Fruit fly (Drosophila melanogaster) whole organism, embryonic: Measurements from ENCODE around the gene Lim1.

ENCODE experiments used
- Aef1 ChIP-seq: fragments of 200-800 bp; sonication (Bioruptor generic); IDR thresholded peaks from 3 replicates; pipeline ENCODE4 v1.3.6; 2022; ENCODE audit warnings: missing biosample characterization, missing genetic modification characterization
- Atf-2 ChIP-seq: fragments of 200-800 bp; sonication (Bioruptor generic); optimal IDR thresholded peaks from 2 replicates; lab custom pipeline; 2016; ENCODE audit warnings: missing biosample characterization, missing genetic modification characterization
- B-H2 ChIP-seq: fragments of 200-800 bp; sonication (Bioruptor generic); optimal IDR thresholded peaks from 2 replicates; lab custom pipeline; 2018; ENCODE audit warnings: missing biosample characterization, mild to moderate bottlenecking, missing genetic modification characterization
- CG10274 ChIP-seq: fragments of 200-800 bp; sonication (Bioruptor generic); optimal IDR thresholded peaks from 3 replicates; lab custom pipeline; 2017; ENCODE audit warnings: missing biosample characterization, mild to moderate bottlenecking, missing genetic modification characterization
- CG10543 ChIP-seq: fragments of 200-800 bp; sonication (Bioruptor generic); optimal IDR thresholded peaks from 3 replicates; lab custom pipeline; 2017; ENCODE audit warnings: missing biosample characterization, mild to moderate bottlenecking, missing genetic modification characterization, moderate library complexity
- CG10979 ChIP-seq: fragments of 200-800 bp; sonication (Bioruptor generic); optimal IDR thresholded peaks from 2 replicates; lab custom pipeline; 2018; ENCODE audit warnings: missing biosample characterization, mild to moderate bottlenecking, missing genetic modification characterization, moderate library complexity
- CG11247 ChIP-seq: fragments of 200-800 bp; sonication (Bioruptor generic); IDR thresholded peaks from 2 replicates; pipeline ENCODE4 v1.3.6; 2022; ENCODE audit warnings: missing biosample characterization, missing genetic modification characterization
- CG11560 ChIP-seq: fragments of 200-800 bp; sonication (Bioruptor generic); IDR thresholded peaks from 3 replicates; pipeline ENCODE4 v1.3.6; 2022; ENCODE audit warnings: missing biosample characterization, missing genetic modification characterization
- CG14710 ChIP-seq: fragments of 200-800 bp; sonication (Bioruptor generic); optimal IDR thresholded peaks from 3 replicates; lab custom pipeline; 2019; ENCODE audit warnings: missing biosample characterization, mild to moderate bottlenecking, missing genetic modification characterization, moderate library complexity
- CG16813 ChIP-seq: fragments of 200-800 bp; sonication (Bioruptor generic); IDR thresholded peaks from 3 replicates; pipeline ENCODE4 v1.3.6; 2022; ENCODE audit warnings: missing biosample characterization, missing genetic modification characterization; ENCODE audit not compliant: partially characterized antibody
- CG32767 ChIP-seq: fragments of 200-800 bp; sonication (Bioruptor generic); IDR thresholded peaks from 2 replicates; pipeline ENCODE4 v1.3.6; 2022; ENCODE audit warnings: missing biosample characterization, missing genetic modification characterization
- CG34422 ChIP-seq: fragments of 200-800 bp; sonication (Bioruptor generic); IDR thresholded peaks from 3 replicates; pipeline ENCODE4 v1.3.6; 2022; ENCODE audit warnings: missing biosample characterization, missing genetic modification characterization
- CG4282 ChIP-seq: fragments of 200-800 bp; sonication (Bioruptor generic); optimal IDR thresholded peaks from 2 replicates; lab custom pipeline; 2016; ENCODE audit warnings: missing biosample characterization, missing genetic modification characterization
- CG5245 ChIP-seq: fragments of 200-800 bp; sonication (Bioruptor generic); optimal IDR thresholded peaks from 3 replicates; lab custom pipeline; 2016; ENCODE audit warnings: missing biosample characterization, missing genetic modification characterization
- CG5953 ChIP-seq: fragments of 200-800 bp; sonication (Bioruptor generic); IDR thresholded peaks from 2 replicates; pipeline ENCODE4 v1.3.6; 2022; ENCODE audit warnings: missing biosample characterization, missing genetic modification characterization
- CG7786 ChIP-seq: fragments of 200-800 bp; sonication (Bioruptor generic); optimal IDR thresholded peaks from 2 replicates; lab custom pipeline; 2016; ENCODE audit warnings: missing biosample characterization, missing genetic modification characterization
- CG7928 ChIP-seq: fragments of 200-800 bp; sonication (Bioruptor generic); optimal IDR thresholded peaks from 2 replicates; lab custom pipeline; 2017; ENCODE audit warnings: missing biosample characterization, mild to moderate bottlenecking, missing genetic modification characterization
- CG8478 ChIP-seq: fragments of >200 bp; optimal IDR thresholded peaks from 2 replicates; lab custom pipeline; 2018
- CG9609 ChIP-seq: fragments of 200-800 bp; sonication (Bioruptor generic); optimal IDR thresholded peaks from 3 replicates; lab custom pipeline; 2016; ENCODE audit warnings: missing biosample characterization, missing genetic modification characterization
- CTCF ChIP-seq: fragments of 200-800 bp; sonication (Bioruptor generic); optimal IDR thresholded peaks from 2 replicates; lab custom pipeline; 2017; ENCODE audit warnings: missing biosample characterization, mild to moderate bottlenecking, missing genetic modification characterization, moderate library complexity
- D ChIP-seq, 2 experiments: fragments of 200-800 bp in 1 of 2; fragments of >200 bp in 1 of 2; sonication (Bioruptor generic) in 1 of 2; optimal IDR thresholded peaks; 2 replicates in 1 of 2; 3 replicates in 1 of 2; lab custom pipeline; 2017; ENCODE audit warnings: mild to moderate bottlenecking in 1 of 2, missing biosample characterization in 1 of 2, missing genetic modification characterization in 1 of 2, missing genetic modification reagents in 1 of 2
- D19A ChIP-seq: fragments of 200-800 bp; optimal IDR thresholded peaks from 3 replicates; lab custom pipeline; 2019; ENCODE audit warnings: missing biosample characterization, mild to moderate bottlenecking, missing genetic modification characterization, moderate library complexity
- Dad ChIP-seq: fragments of 200-800 bp; sonication (Bioruptor generic); optimal IDR thresholded peaks from 3 replicates; lab custom pipeline; 2016; ENCODE audit warnings: missing biosample characterization, missing genetic modification characterization
- Gsc ChIP-seq: fragments of 200-800 bp; sonication (Bioruptor generic); IDR thresholded peaks from 2 replicates; pipeline ENCODE4 v1.3.6; 2022; ENCODE audit warnings: missing biosample characterization, missing genetic modification characterization
- HLH54F ChIP-seq: fragments of 200-800 bp; sonication (Bioruptor generic); optimal IDR thresholded peaks from 3 replicates; lab custom pipeline; 2016; ENCODE audit warnings: missing biosample characterization, missing genetic modification characterization
- Hmr ChIP-seq: fragments of 200-800 bp; sonication (Bioruptor generic); optimal IDR thresholded peaks from 3 replicates; lab custom pipeline; 2017; ENCODE audit warnings: mild to moderate bottlenecking, missing biosample characterization, missing genetic modification reagents, missing genetic modification characterization
- Hr78 ChIP-seq, 2 experiments: fragments of 200-800 bp in 1 of 2; fragments of >200 bp in 1 of 2; sonication (Bioruptor generic) in 1 of 2; optimal IDR thresholded peaks; 2 replicates each; lab custom pipeline; 2017 to 2019; ENCODE audit warnings: missing biosample characterization in 2 of 2, missing genetic modification characterization in 2 of 2, mild to moderate bottlenecking in 1 of 2, moderate library complexity in 1 of 2
- Jarid2 ChIP-seq: fragments of 200-800 bp; sonication (Bioruptor generic); optimal IDR thresholded peaks from 3 replicates; lab custom pipeline; 2017; ENCODE audit warnings: mild to moderate bottlenecking, missing biosample characterization, missing genetic modification reagents, missing genetic modification characterization
- Scr ChIP-seq: fragments of 200-800 bp; sonication (Bioruptor generic); IDR thresholded peaks from 2 replicates; pipeline ENCODE4 v1.3.6; 2022; ENCODE audit warnings: missing biosample characterization, missing genetic modification characterization; ENCODE audit not compliant: partially characterized antibody
- Vsx1 ChIP-seq: fragments of 200-800 bp; sonication (Bioruptor generic); optimal IDR thresholded peaks from 2 replicates; lab custom pipeline; 2017; ENCODE audit warnings: missing biosample characterization, mild to moderate bottlenecking, missing genetic modification characterization, missing genetic modification reagents
- ash1 ChIP-seq: fragments of 200-800 bp; sonication (Bioruptor generic); optimal IDR thresholded peaks from 2 replicates; lab custom pipeline; 2018; ENCODE audit warnings: missing biosample characterization, mild to moderate bottlenecking, missing genetic modification characterization
- ato ChIP-seq: fragments of 200-800 bp; sonication (Bioruptor generic); IDR thresholded peaks from 2 replicates; pipeline ENCODE4 v1.3.6; 2022; ENCODE audit warnings: missing biosample characterization, missing genetic modification characterization; ENCODE audit not compliant: partially characterized antibody
- az2 ChIP-seq: fragments of 200-800 bp; sonication (Bioruptor generic); optimal IDR thresholded peaks from 3 replicates; lab custom pipeline; 2016; ENCODE audit warnings: missing biosample characterization, missing genetic modification characterization
- cato ChIP-seq: fragments of 200-800 bp; sonication (Bioruptor generic); optimal IDR thresholded peaks from 2 replicates; lab custom pipeline; 2016; ENCODE audit warnings: missing biosample characterization, missing genetic modification characterization, borderline replicate concordance
- chinmo ChIP-seq: fragments of 200-800 bp; sonication (Bioruptor generic); IDR thresholded peaks from 4 replicates; pipeline ENCODE4 v1.3.6; 2022; ENCODE audit warnings: missing biosample characterization, missing genetic modification characterization; ENCODE audit not compliant: partially characterized antibody
- dmrt11E ChIP-seq: fragments of 200-800 bp; sonication (Bioruptor generic); optimal IDR thresholded peaks from 3 replicates; lab custom pipeline; 2018; ENCODE audit warnings: missing biosample characterization, mild to moderate bottlenecking, missing genetic modification characterization, moderate library complexity
- hbn ChIP-seq: fragments of 200-800 bp; sonication (Bioruptor generic); IDR thresholded peaks from 2 replicates; pipeline ENCODE4 v1.3.6; 2022; ENCODE audit warnings: missing biosample characterization, missing genetic modification characterization; ENCODE audit not compliant: partially characterized antibody
- kay ChIP-seq: fragments of 200-800 bp; sonication (Bioruptor generic); optimal IDR thresholded peaks from 2 replicates; lab custom pipeline; 2016; ENCODE audit warnings: missing biosample characterization, missing genetic modification characterization
- knrl ChIP-seq: fragments of 200-800 bp; sonication (Bioruptor generic); IDR thresholded peaks from 3 replicates; pipeline ENCODE4 v1.3.6; 2022; ENCODE audit warnings: missing biosample characterization, missing genetic modification characterization; ENCODE audit not compliant: partially characterized antibody
- luna ChIP-seq: fragments of 200-800 bp; sonication (Bioruptor generic); optimal IDR thresholded peaks from 2 replicates; lab custom pipeline; 2016; ENCODE audit warnings: missing biosample characterization, missing genetic modification characterization
- nom ChIP-seq: fragments of 200-800 bp; sonication (Bioruptor generic); optimal IDR thresholded peaks from 2 replicates; lab custom pipeline; 2017; ENCODE audit warnings: missing biosample characterization, missing genetic modification characterization, mild to moderate bottlenecking, moderate library complexity, missing genetic modification reagents
- phol ChIP-seq: fragments of 200-800 bp; sonication (Bioruptor generic); optimal IDR thresholded peaks from 3 replicates; lab custom pipeline; 2018; ENCODE audit warnings: missing biosample characterization, mild to moderate bottlenecking, missing genetic modification characterization, moderate library complexity
- prd ChIP-seq, 3 experiments: fragments of >200 bp in 2 of 3; fragments of 200-800 bp in 1 of 3; sonication (Bioruptor generic) in 1 of 3; optimal IDR thresholded peaks in 2 of 3; IDR thresholded peaks in 1 of 3; 2 replicates in 2 of 3; 3 replicates in 1 of 3; pipeline versions ENCODE4 v1.3.6 to Lab custom; 2017 to 2022; ENCODE audit warnings: missing biosample characterization in 1 of 3, missing genetic modification characterization in 1 of 3
- seq ChIP-seq: fragments of 200-800 bp; sonication (Bioruptor generic); IDR thresholded peaks from 2 replicates; pipeline ENCODE4 v1.3.6; 2022; ENCODE audit warnings: missing biosample characterization, missing genetic modification characterization
- sqz ChIP-seq: fragments of 200-800 bp; sonication (Bioruptor generic); optimal IDR thresholded peaks from 3 replicates; lab custom pipeline; 2018; ENCODE audit warnings: missing biosample characterization, mild to moderate bottlenecking, missing genetic modification characterization
- stc ChIP-seq: fragments of 200-800 bp; sonication (Bioruptor generic); IDR thresholded peaks from 2 replicates; pipeline ENCODE4 v1.3.6; 2022; ENCODE audit warnings: missing biosample characterization, missing genetic modification characterization
- tll ChIP-seq, 2 experiments: fragments of 200-800 bp in 1 of 2; fragments of >200 bp in 1 of 2; sonication (Bioruptor generic) in 1 of 2; optimal IDR thresholded peaks; 2 replicates each; lab custom pipeline; 2017 to 2019; ENCODE audit warnings: missing biosample characterization in 2 of 2, missing genetic modification characterization in 2 of 2, mild to moderate bottlenecking in 1 of 2, moderate library complexity in 1 of 2
- vvl ChIP-seq: fragments of 200-800 bp; sonication (Bioruptor generic); IDR thresholded peaks from 2 replicates; pipeline ENCODE4 v1.3.6; 2022; ENCODE audit warnings: missing biosample characterization, missing genetic modification characterization
- zen ChIP-seq: fragments of 200-800 bp; sonication (Bioruptor generic); optimal IDR thresholded peaks from 3 replicates; lab custom pipeline; 2018; ENCODE audit warnings: missing biosample characterization, mild to moderate bottlenecking, missing genetic modification characterization, moderate library complexity

Gene Lim1

DNA sequence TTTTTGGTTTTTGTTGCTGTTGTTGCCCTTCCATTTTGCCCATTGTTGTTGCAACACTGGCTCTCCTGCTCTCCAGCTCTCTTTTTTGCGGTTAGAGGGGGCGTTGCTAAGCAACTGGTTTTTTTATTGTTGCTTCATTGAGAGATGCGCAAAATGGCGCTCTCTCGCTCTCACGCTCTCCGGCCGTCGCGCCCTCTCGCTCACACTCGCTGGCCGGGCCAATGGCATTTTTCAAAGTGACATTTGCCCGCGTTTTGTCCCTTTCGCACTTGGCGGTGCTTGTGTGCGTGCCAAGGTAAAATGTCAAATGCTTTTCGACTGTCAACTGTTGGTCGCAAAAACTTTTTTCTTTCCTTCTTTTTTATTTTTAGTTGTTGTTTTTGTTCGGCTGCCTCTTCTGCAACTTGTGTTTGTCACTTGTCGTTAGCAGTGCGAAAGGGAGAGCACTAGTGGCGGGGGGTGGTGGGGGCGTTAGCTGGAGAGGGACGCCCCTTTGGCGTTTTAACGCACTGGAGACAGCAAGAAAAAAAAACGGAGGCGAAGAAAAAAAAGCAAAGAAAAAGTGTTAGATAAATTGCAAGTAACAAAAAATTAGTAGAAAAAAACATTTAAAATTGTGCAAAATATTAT lies 1.1 kb upstream of the Lim1 start (continued):
- TF ChIP-seq tll (GFP tag; optimal IDR thresholded peaks at IDR 0.05; lab: Kevin White, UChicago): peak in 1 of 2 experiments; percentile 18
- TF ChIP-seq CG7786: no peak
- no peak for TF ChIP-seq dmrt11E (tag; lab: Kevin White, UChicago)
- TF ChIP-seq Atf-2 (GFP tag; lab: Kevin White, UChicago): no peak
- TF ChIP-seq CG4282 (GFP tag; lab: Kevin White, UChicago): no peak
- TF ChIP-seq vvl (GFP tag; lab: Robert Waterston, UW): no peak
- TF ChIP-seq zen: no peak
- TF ChIP-seq CG11247: no peak
- TF ChIP-seq CG16813: no peak
- no peak for TF ChIP-seq kay
- TF ChIP-seq HLH54F (GFP tag; lab: Kevin White, UChicago): no peak
- TF ChIP-seq seq (GFP tag; lab: Robert Waterston, UW): peak; percentile 39; the same call in 1 of the 2 replicates
- no peak for TF ChIP-seq D19A
- TF ChIP-seq CG8478 (lab: Kevin White, UChicago): peak; percentile 91
- no peak for TF ChIP-seq D (optimal IDR thresholded peaks at IDR 0.05; lab: Kevin White, UChicago)
- no peak for TF ChIP-seq D (GFP tag; optimal IDR thresholded peaks at IDR 0.05; lab: Kevin White, UChicago)
- peak; percentile 30 for TF ChIP-seq phol (tag; lab: Kevin White, UChicago)
- peak; percentile 58; the same call in 2 of the 3 replicates for TF ChIP-seq Aef1 (GFP tag; lab: Robert Waterston, UW)
- TF ChIP-seq CG32767 (GFP tag; lab: Robert Waterston, UW): no peak
- TF ChIP-seq CG10543: no peak
- TF ChIP-seq ato (GFP tag; lab: Robert Waterston, UW): no peak
- TF ChIP-seq CG11560 (tag; lab: Robert Waterston, UW): no peak
- no peak for TF ChIP-seq CG5245
- no peak for TF ChIP-seq Hr78 (GFP tag; optimal IDR thresholded peaks at IDR 0.05; lab: Kevin White, UChicago)
- TF ChIP-seq Dad (GFP tag; lab: Kevin White, UChicago): no peak
- no peak for TF ChIP-seq CTCF
- peak; percentile 19; the same call in 1 of the 2 replicates for TF ChIP-seq Scr
- TF ChIP-seq nom (GFP tag; lab: Kevin White, UChicago): no peak
- TF ChIP-seq chinmo (GFP tag; lab: Robert Waterston, UW): peak; percentile 73; the same call in 1 of the 4 replicates
- no peak for TF ChIP-seq hbn (GFP tag; lab: Robert Waterston, UW)
- TF ChIP-seq stc (GFP tag; lab: Robert Waterston, UW): no peak
- TF ChIP-seq CG9609 (GFP tag; lab: Kevin White, UChicago): no peak
- TF ChIP-seq Hmr (GFP tag; lab: Kevin White, UChicago): no peak
- no peak for TF ChIP-seq CG10979
- TF ChIP-seq CG14710 (tag; lab: Kevin White, UChicago): no peak
- TF ChIP-seq CG34422 (GFP tag; lab: Robert Waterston, UW): no peak
- no peak for TF ChIP-seq B-H2
- no peak for TF ChIP-seq CG7928
- TF ChIP-seq CG10274 (GFP tag; lab: Kevin White, UChicago): no peak
- TF ChIP-seq Vsx1 (GFP tag; lab: Kevin White, UChicago): no peak
- no peak for TF ChIP-seq cato (GFP tag; lab: Kevin White, UChicago)
- 0 out of 3 replicates have a peak, but pooled peaks have one; percentile 40 for TF ChIP-seq knrl (GFP tag; lab: Robert Waterston, UW)
- TF ChIP-seq Jarid2 (GFP tag; lab: Kevin White, UChicago): peak; percentile 64
- no peak for TF ChIP-seq luna (GFP tag; lab: Kevin White, UChicago)
- TF ChIP-seq ash1 (GFP tag; lab: Kevin White, UChicago): no peak
- no peak for TF ChIP-seq CG5953 (GFP tag; lab: Robert Waterston, UW)
- TF ChIP-seq prd (optimal IDR thresholded peaks at IDR 0.05; lab: Kevin White, UChicago): no peak
- TF ChIP-seq prd (GFP tag; IDR thresholded peaks at IDR 0.05; lab: Robert Waterston, UW): no peak
- peak; percentile 53 for TF ChIP-seq sqz (GFP tag; lab: Kevin White, UChicago)
- TF ChIP-seq az2 (GFP tag; lab: Kevin White, UChicago): no peak
- no peak for TF ChIP-seq Gsc (GFP tag; lab: Robert Waterston, UW)
